Fruit fly (Drosophila melanogaster) whole organism, embryonic: ENCODE data around the gene CG9799.
A peak's percentile ranks its signal among the peaks of the same experiment; 100 is the strongest.

Experiments
- Blimp-1 ChIP-seq: fragments of 200-800 bp; sonication (Bioruptor generic); optimal IDR thresholded peaks from 3 replicates; lab custom pipeline; 2018; ENCODE audit warnings: missing biosample characterization, missing genetic modification characterization, mild to moderate bottlenecking, moderate library complexity, missing genetic modification reagents
- CG10267 ChIP-seq: fragments of 200-800 bp; sonication (Bioruptor generic); optimal IDR thresholded peaks from 2 replicates; lab custom pipeline; 2018; ENCODE audit warnings: missing biosample characterization, mild to moderate bottlenecking, missing genetic modification characterization, moderate library complexity
- CG10979 ChIP-seq: fragments of 200-800 bp; sonication (Bioruptor generic); optimal IDR thresholded peaks from 2 replicates; lab custom pipeline; 2018; ENCODE audit warnings: missing biosample characterization, mild to moderate bottlenecking, missing genetic modification characterization, moderate library complexity
- CG11085 ChIP-seq: fragments of 200-800 bp; sonication (Bioruptor generic); IDR thresholded peaks from 2 replicates; pipeline ENCODE4 v1.3.6; 2022; ENCODE audit warnings: missing biosample characterization, missing genetic modification characterization
- CG12391 ChIP-seq: fragments of 200-800 bp; sonication (Bioruptor generic); optimal IDR thresholded peaks from 3 replicates; lab custom pipeline; 2018; ENCODE audit warnings: missing biosample characterization, mild to moderate bottlenecking, missing genetic modification characterization, moderate library complexity
- CG13296 ChIP-seq: fragments of 200-800 bp; sonication (Bioruptor generic); optimal IDR thresholded peaks from 3 replicates; lab custom pipeline; 2018; ENCODE audit warnings: missing biosample characterization, mild to moderate bottlenecking, missing genetic modification characterization
- CG14710 ChIP-seq: fragments of 200-800 bp; sonication (Bioruptor generic); optimal IDR thresholded peaks from 3 replicates; lab custom pipeline; 2019; ENCODE audit warnings: missing biosample characterization, mild to moderate bottlenecking, missing genetic modification characterization, moderate library complexity
- CG15696 ChIP-seq: fragments of 200-800 bp; sonication (Bioruptor generic); optimal IDR thresholded peaks from 2 replicates; lab custom pipeline; 2019; ENCODE audit warnings: missing biosample characterization, mild to moderate bottlenecking, missing genetic modification characterization, moderate library complexity
- CG1602 ChIP-seq: fragments of 200-800 bp; sonication (Bioruptor generic); optimal IDR thresholded peaks from 3 replicates; lab custom pipeline; 2016; ENCODE audit warnings: missing biosample characterization, missing genetic modification characterization
- CG16815 ChIP-seq: fragments of 200-800 bp; sonication (Bioruptor generic); optimal IDR thresholded peaks from 3 replicates; lab custom pipeline; 2017; ENCODE audit warnings: missing biosample characterization, mild to moderate bottlenecking, missing genetic modification characterization
- CG17361 ChIP-seq: fragments of 200-800 bp; sonication (Bioruptor generic); IDR thresholded peaks from 3 replicates; pipeline ENCODE4 v1.3.6; 2022; ENCODE audit warnings: missing biosample characterization, missing genetic modification characterization
- CG2712 ChIP-seq: fragments of 200-800 bp; optimal IDR thresholded peaks from 3 replicates; lab custom pipeline; 2019; ENCODE audit warnings: missing biosample characterization, mild to moderate bottlenecking, missing genetic modification characterization, moderate library complexity
- CG32767 ChIP-seq: fragments of 200-800 bp; sonication (Bioruptor generic); IDR thresholded peaks from 2 replicates; pipeline ENCODE4 v1.3.6; 2022; ENCODE audit warnings: missing biosample characterization, missing genetic modification characterization
- CG6765 ChIP-seq: fragments of 200-800 bp; sonication (Bioruptor generic); optimal IDR thresholded peaks from 3 replicates; lab custom pipeline; 2017; ENCODE audit warnings: missing biosample characterization, mild to moderate bottlenecking, missing genetic modification characterization
- CG6791 ChIP-seq: fragments of 200-800 bp; sonication (Bioruptor generic); IDR thresholded peaks from 3 replicates; pipeline ENCODE4 v1.3.6; 2022; ENCODE audit warnings: missing biosample characterization, missing genetic modification characterization; ENCODE audit not compliant: partially characterized antibody
- CG7745 ChIP-seq: fragments of 200-800 bp; sonication (Bioruptor generic); optimal IDR thresholded peaks from 2 replicates; lab custom pipeline; 2018; ENCODE audit warnings: missing biosample characterization, mild to moderate bottlenecking, missing genetic modification characterization, moderate library complexity
- CG7839 ChIP-seq: fragments of 200-800 bp; sonication (Bioruptor generic); optimal IDR thresholded peaks from 3 replicates; lab custom pipeline; 2018; ENCODE audit warnings: missing biosample characterization, mild to moderate bottlenecking, missing genetic modification characterization, moderate library complexity
- CG8924 ChIP-seq: fragments of 200-800 bp; optimal IDR thresholded peaks from 3 replicates; lab custom pipeline; 2019; ENCODE audit warnings: missing biosample characterization, mild to moderate bottlenecking, missing genetic modification characterization, moderate library complexity
- CG9727 ChIP-seq: fragments of 200-800 bp; sonication (Bioruptor generic); optimal IDR thresholded peaks from 3 replicates; lab custom pipeline; 2017; ENCODE audit warnings: missing biosample characterization, mild to moderate bottlenecking, missing genetic modification characterization
- CoRest ChIP-seq: fragments of 200-800 bp; sonication (Bioruptor generic); optimal IDR thresholded peaks from 3 replicates; lab custom pipeline; 2018; ENCODE audit warnings: missing biosample characterization, mild to moderate bottlenecking, missing genetic modification characterization, moderate library complexity
- D19A ChIP-seq: fragments of 200-800 bp; optimal IDR thresholded peaks from 3 replicates; lab custom pipeline; 2019; ENCODE audit warnings: missing biosample characterization, mild to moderate bottlenecking, missing genetic modification characterization, moderate library complexity
- E2f2 ChIP-seq: fragments of 200-800 bp; sonication (Bioruptor generic); IDR thresholded peaks from 2 replicates; pipeline ENCODE4 v1.3.6; 2022; ENCODE audit warnings: missing biosample characterization, missing genetic modification characterization
- Elba2 ChIP-seq: fragments of 200-800 bp; sonication (Bioruptor generic); optimal IDR thresholded peaks from 3 replicates; lab custom pipeline; 2016; ENCODE audit warnings: missing biosample characterization, missing genetic modification characterization
- Hsf ChIP-seq: fragments of 200-800 bp; sonication (Bioruptor generic); optimal IDR thresholded peaks from 3 replicates; lab custom pipeline; 2016; ENCODE audit warnings: missing biosample characterization, missing genetic modification characterization
- Spps ChIP-seq: fragments of 200-800 bp; sonication (Bioruptor generic); optimal IDR thresholded peaks from 2 replicates; lab custom pipeline; 2018; ENCODE audit warnings: missing biosample characterization, mild to moderate bottlenecking, missing genetic modification characterization
- Xrp1 ChIP-seq: fragments of 200-800 bp; sonication (Bioruptor generic); IDR thresholded peaks from 2 replicates; pipeline ENCODE4 v1.3.6; 2022; ENCODE audit warnings: missing biosample characterization, missing genetic modification characterization
- bsh ChIP-seq, 2 experiments: fragments of 200-800 bp; sonication (Bioruptor generic); optimal IDR thresholded peaks; 2 replicates each; lab custom pipeline; 2017 to 2018; ENCODE audit warnings: mild to moderate bottlenecking in 2 of 2, missing biosample characterization in 2 of 2, missing genetic modification characterization in 2 of 2, moderate library complexity in 1 of 2
- chn ChIP-seq: fragments of 200-800 bp; sonication (Bioruptor generic); optimal IDR thresholded peaks from 2 replicates; lab custom pipeline; 2016; ENCODE audit warnings: missing biosample characterization, missing genetic modification characterization
- croc ChIP-seq: fragments of 200-800 bp; sonication (Bioruptor generic); conservative IDR thresholded peaks from 3 replicates; pipeline ENCODE4 v1.3.6; 2022; ENCODE audit warnings: missing biosample characterization, missing genetic modification characterization
- dmrt11E ChIP-seq: fragments of 200-800 bp; sonication (Bioruptor generic); optimal IDR thresholded peaks from 3 replicates; lab custom pipeline; 2018; ENCODE audit warnings: missing biosample characterization, mild to moderate bottlenecking, missing genetic modification characterization, moderate library complexity
- esg ChIP-seq: fragments of 200-800 bp; sonication (Bioruptor generic); conservative IDR thresholded peaks from 2 replicates; pipeline ENCODE4 v1.3.6; 2022; ENCODE audit warnings: missing biosample characterization, missing genetic modification characterization
- exex ChIP-seq: fragments of 200-800 bp; sonication (Bioruptor generic); optimal IDR thresholded peaks from 4 replicates; lab custom pipeline; 2018; ENCODE audit warnings: missing biosample characterization, mild to moderate bottlenecking, missing genetic modification characterization, moderate library complexity
- fu2 ChIP-seq: fragments of 200-800 bp; sonication (Bioruptor generic); optimal IDR thresholded peaks from 2 replicates; lab custom pipeline; 2016; ENCODE audit warnings: missing biosample characterization, missing genetic modification characterization
- grau ChIP-seq: fragments of 200-800 bp; optimal IDR thresholded peaks from 3 replicates; lab custom pipeline; 2019; ENCODE audit warnings: missing biosample characterization, mild to moderate bottlenecking, missing genetic modification characterization, moderate library complexity
- lab ChIP-seq: fragments of 200-800 bp; sonication (Bioruptor generic); optimal IDR thresholded peaks from 3 replicates; lab custom pipeline; 2017; ENCODE audit warnings: missing biosample characterization, missing genetic modification characterization, mild to moderate bottlenecking, moderate library complexity, missing genetic modification reagents
- lola ChIP-seq, 3 experiments: fragments of >200 bp in 2 of 3; fragments of 200-800 bp in 1 of 3; sonication (Bioruptor generic) in 1 of 3; optimal IDR thresholded peaks; 2 replicates each; lab custom pipeline; 2017 to 2019; ENCODE audit warnings: missing biosample characterization in 3 of 3, missing genetic modification characterization in 3 of 3, mild to moderate bottlenecking in 1 of 3, moderate library complexity in 1 of 3
- pho ChIP-seq: fragments of 200-800 bp; sonication (Bioruptor generic); optimal IDR thresholded peaks from 2 replicates; lab custom pipeline; 2016; ENCODE audit warnings: missing biosample characterization, missing genetic modification characterization
- phol ChIP-seq: fragments of 200-800 bp; sonication (Bioruptor generic); optimal IDR thresholded peaks from 3 replicates; lab custom pipeline; 2018; ENCODE audit warnings: missing biosample characterization, mild to moderate bottlenecking, missing genetic modification characterization, moderate library complexity
- prd ChIP-seq, 3 experiments: fragments of >200 bp in 2 of 3; fragments of 200-800 bp in 1 of 3; sonication (Bioruptor generic) in 1 of 3; optimal IDR thresholded peaks in 2 of 3; IDR thresholded peaks in 1 of 3; 2 replicates in 2 of 3; 3 replicates in 1 of 3; pipeline versions ENCODE4 v1.3.6 to Lab custom; 2017 to 2022; ENCODE audit warnings: missing biosample characterization in 1 of 3, missing genetic modification characterization in 1 of 3
- pum ChIP-seq: fragments of 200-800 bp; sonication (Bioruptor generic); optimal IDR thresholded peaks from 2 replicates; lab custom pipeline; 2016; ENCODE audit warnings: missing biosample characterization, missing genetic modification characterization
- sens ChIP-seq: fragments of 200-800 bp; sonication (Bioruptor generic); peaks from one replicate; lab custom pipeline; 2016; ENCODE audit warnings: missing biosample characterization, missing genetic modification characterization
- tll ChIP-seq, 2 experiments: fragments of 200-800 bp in 1 of 2; fragments of >200 bp in 1 of 2; sonication (Bioruptor generic) in 1 of 2; optimal IDR thresholded peaks; 2 replicates each; lab custom pipeline; 2017 to 2019; ENCODE audit warnings: missing biosample characterization in 2 of 2, missing genetic modification characterization in 2 of 2, mild to moderate bottlenecking in 1 of 2, moderate library complexity in 1 of 2
- trem ChIP-seq: fragments of 200-800 bp; optimal IDR thresholded peaks from 3 replicates; lab custom pipeline; 2019; ENCODE audit warnings: missing biosample characterization, mild to moderate bottlenecking, missing genetic modification characterization, moderate library complexity
- twi ChIP-seq: fragments of 200-800 bp; optimal IDR thresholded peaks from 2 replicates; lab custom pipeline; 2019; ENCODE audit warnings: missing biosample characterization, mild to moderate bottlenecking, missing genetic modification characterization, moderate library complexity
- tx ChIP-seq: fragments of 200-800 bp; sonication (Bioruptor generic); optimal IDR thresholded peaks from 2 replicates; lab custom pipeline; 2016; ENCODE audit warnings: missing biosample characterization, missing genetic modification characterization
- unpg ChIP-seq: fragments of 200-800 bp; sonication (Bioruptor generic); optimal IDR thresholded peaks from 3 replicates; lab custom pipeline; 2018; ENCODE audit warnings: missing biosample characterization, mild to moderate bottlenecking, missing genetic modification characterization, moderate library complexity
- zen ChIP-seq: fragments of 200-800 bp; sonication (Bioruptor generic); optimal IDR thresholded peaks from 3 replicates; lab custom pipeline; 2018; ENCODE audit warnings: missing biosample characterization, mild to moderate bottlenecking, missing genetic modification characterization, moderate library complexity
- zf30C ChIP-seq: fragments of 200-800 bp; sonication (Bioruptor generic); optimal IDR thresholded peaks from 3 replicates; lab custom pipeline; 2018; ENCODE audit warnings: missing biosample characterization, mild to moderate bottlenecking, missing genetic modification characterization

Gene CG9799

dm6 chr3R:13404841-13405441 lies 16.4 kb upstream of the CG9799 start, which contains the start of gene yellow-e3 (continued):
- TF ChIP-seq lola (GFP tag; optimal IDR thresholded peaks at IDR 0.05; lab: Kevin White, UChicago) (peak in 1 of 3 experiments; percentile 82), pum (GFP tag; lab: Kevin White, UChicago) (no peak), prd (optimal IDR thresholded peaks at IDR 0.05; lab: Kevin White, UChicago) (no peak), prd (GFP tag; IDR thresholded peaks at IDR 0.05; lab: Robert Waterston, UW) (peak; percentile 81), Hsf (GFP tag; lab: Kevin White, UChicago) (no peak), CG6791 (GFP tag; lab: Robert Waterston, UW) (no peak), dmrt11E (tag; lab: Kevin White, UChicago) (peak; percentile 87), sens (peak; percentile 61), croc (GFP tag; lab: Robert Waterston, UW) (0 out of 3 replicates have a peak, but pooled peaks have one; percentile 23), CG9727 (peak; percentile 75), CG17361 (GFP tag; lab: Robert Waterston, UW) (peak; percentile 38; the same call in 1 of the 3 replicates), lab (GFP tag; lab: Kevin White, UChicago) (no peak), zen (peak; percentile 93), tx (GFP tag; lab: Kevin White, UChicago) (no peak), zf30C (GFP tag; lab: Kevin White, UChicago) (peak; percentile 95), CG15696 (tag; lab: Kevin White, UChicago) (peak; percentile 90), CG2712 (peak; percentile 74), CG6765 (GFP tag; lab: Kevin White, UChicago) (no peak), CG13296 (GFP tag; lab: Kevin White, UChicago) (no peak), twi (peak; percentile 25), Xrp1 (GFP tag; lab: Robert Waterston, UW) (peak; percentile 72), unpg (peak; percentile 16), chn (GFP tag; lab: Kevin White, UChicago) (no peak), CG7839 (tag; lab: Kevin White, UChicago) (peak; percentile 14), E2f2 (GFP tag; lab: Robert Waterston, UW) (no peak), Elba2 (GFP tag; lab: Kevin White, UChicago) (peak; percentile 28), esg (GFP tag; lab: Robert Waterston, UW) (no peak), fu2 (no peak), trem (peak; percentile 32), Blimp-1 (peak; percentile 38), grau (tag; lab: Kevin White, UChicago) (peak; percentile 44), CG10979 (tag; lab: Kevin White, UChicago) (peak; percentile 76), CG7745 (peak; percentile 13), CG32767 (GFP tag; lab: Robert Waterston, UW) (no peak), CG8924 (tag; lab: Kevin White, UChicago) (peak; percentile 64), exex (tag; lab: Kevin White, UChicago) (no peak), CG1602 (GFP tag; lab: Kevin White, UChicago) (peak; percentile 14), CG11085 (no peak), pho (GFP tag; lab: Kevin White, UChicago) (no peak), CG10267 (peak; percentile 71), phol (tag; lab: Kevin White, UChicago) (peak; percentile 52), bsh (GFP tag; optimal IDR thresholded peaks at IDR 0.05; lab: Kevin White, UChicago) (peak in 1 of 2 experiments; percentile 42), Spps (tag; lab: Kevin White, UChicago) (peak; percentile 43), CG16815 (GFP tag; lab: Kevin White, UChicago) (peak; percentile 41), D19A (tag; lab: Kevin White, UChicago) (peak; percentile 59), CG14710 (tag; lab: Kevin White, UChicago) (peak; percentile 71), tll (GFP tag; optimal IDR thresholded peaks at IDR 0.05; lab: Kevin White, UChicago) (peak in 1 of 2 experiments; percentile 75), CG12391 (peak; percentile 48), CoRest (tag; lab: Kevin White, UChicago) (peak; percentile 25)
